Worm (Caenorhabditis elegans): ENCODE data around the gene ceh-79.

ce11 chrV:13280382-13280781 is 21.3 kb upstream of the ceh-79 start:
- TF ChIP-seq snpc-1.2 (GFP tag; IDR thresholded peaks at IDR 0.05) (no peak), nhr-237 (tag; optimal IDR thresholded peaks at IDR 0.05) (no peak), pqm-1 (tag; optimal IDR thresholded peaks at IDR 0.05) (no peak), dpl-1 (GFP tag; optimal IDR thresholded peaks at IDR 0.05) (no peak), fkh-10 (GFP tag; optimal IDR thresholded peaks at IDR 0.05) (no peak), spr-3 (GFP tag; optimal IDR thresholded peaks at IDR 0.05) (no peak)

All from whole organism, L4 larva.